Worm (Caenorhabditis elegans): ENCODE measurements around the gene dyf-17.

dyf-17 gene

ce11 chrV:19142595-19142994, 15.3 kb downstream of the dyf-17 start (continued):
- no peak for TF ChIP-seq Y53G8AR.9 (GFP tag; conservative IDR thresholded peaks at IDR 0.05)
- TF ChIP-seq nhr-120 (GFP tag; IDR thresholded peaks at IDR 0.05): no peak
- TF ChIP-seq somi-1 (GFP tag; optimal IDR thresholded peaks at IDR 0.05): no peak
- TF ChIP-seq dpl-1 (GFP tag; optimal IDR thresholded peaks at IDR 0.05): no peak
- no peak for TF ChIP-seq F23B12.7 (tag; optimal IDR thresholded peaks at IDR 0.05; ENCODE audit: insufficient read depth)
- TF ChIP-seq madf-6 (GFP tag; IDR thresholded peaks at IDR 0.05): no peak
- TF ChIP-seq attf-5 (GFP tag; optimal IDR thresholded peaks at IDR 0.05): no peak
- TF ChIP-seq hrde-1 (tag; optimal IDR thresholded peaks at IDR 0.05; ENCODE audit: borderline replicate concordance): no peak
- TF ChIP-seq ceh-79 (tag; optimal IDR thresholded peaks at IDR 0.05): no peak
- TF ChIP-seq rec-8 (tag; optimal IDR thresholded peaks at IDR 0.05): peak in 1 of 2 experiments; percentile 33
- no peak for TF ChIP-seq ekl-4 (GFP tag; IDR thresholded peaks at IDR 0.05)
- 0 out of 2 replicates have a peak, but pooled peaks have one; percentile 28 for TF ChIP-seq D2030.7 (GFP tag; IDR thresholded peaks at IDR 0.05)
- no peak for TF ChIP-seq lsl-1 (GFP tag; optimal IDR thresholded peaks at IDR 0.05)
- no peak for TF ChIP-seq snpc-3.4 (tag; optimal IDR thresholded peaks at IDR 0.05)
- no peak for TF ChIP-seq rcor-1 (GFP tag; IDR thresholded peaks at IDR 0.05)
- no peak for TF ChIP-seq chd-7 (tag; optimal IDR thresholded peaks at IDR 0.05)
- no peak for TF ChIP-seq F49E8.2 (tag; optimal IDR thresholded peaks at IDR 0.05; ENCODE audit: insufficient read depth)
- no peak for TF ChIP-seq pha-4 (tag; optimal IDR thresholded peaks at IDR 0.05)
- no peak for TF ChIP-seq madf-10 (tag; optimal IDR thresholded peaks at IDR 0.05)
- TF ChIP-seq C06A6.2 (GFP tag; conservative IDR thresholded peaks at IDR 0.05): no peak
- TF ChIP-seq F55B11.4 (tag; optimal IDR thresholded peaks at IDR 0.05; ENCODE audit: borderline replicate concordance, insufficient read depth): no peak
- TF ChIP-seq Y95B8A.8 (GFP tag; IDR thresholded peaks at IDR 0.05): no peak
- no peak for TF ChIP-seq F52B5.7 (tag; optimal IDR thresholded peaks at IDR 0.05)
- peak; percentile 87 for TF ChIP-seq tbp1 (GFP tag; optimal IDR thresholded peaks at IDR 0.05)
- no peak for TF ChIP-seq T07F8.4 (tag; optimal IDR thresholded peaks at IDR 0.05)
- TF ChIP-seq lin-54 (GFP tag; optimal IDR thresholded peaks at IDR 0.05): no peak
- no peak for TF ChIP-seq F33H1.4 (GFP tag; IDR thresholded peaks at IDR 0.05)
- TF ChIP-seq attf-6 (GFP tag; IDR thresholded peaks at IDR 0.05): no peak
- peak; percentile 71 for TF ChIP-seq B0261.1 (tag; optimal IDR thresholded peaks at IDR 0.05)
- no peak for TF ChIP-seq mes-4 (tag; optimal IDR thresholded peaks at IDR 0.05)
- TF ChIP-seq die-1 (tag; optimal IDR thresholded peaks at IDR 0.05): peak; percentile 18
- no peak for TF ChIP-seq cebp-2 (GFP tag; IDR thresholded peaks at IDR 0.05)
- TF ChIP-seq efl-1 (GFP tag; optimal IDR thresholded peaks at IDR 0.05): no peak
- TF ChIP-seq ets-4 (GFP tag; optimal IDR thresholded peaks at IDR 0.05): no peak
- TF ChIP-seq lir-1 (GFP tag; conservative IDR thresholded peaks at IDR 0.05): no peak
- TF ChIP-seq ztf-28 (GFP tag; IDR thresholded peaks at IDR 0.05): no peak
- no peak for TF ChIP-seq nhr-80 (tag; optimal IDR thresholded peaks at IDR 0.05)
- no peak for TF ChIP-seq nfyb-1 (GFP tag; IDR thresholded peaks at IDR 0.05)
- no peak for TF ChIP-seq pbrm-1 (GFP tag; IDR thresholded peaks at IDR 0.05)
- TF ChIP-seq let-526 (GFP tag; IDR thresholded peaks at IDR 0.05): no peak
- no peak for TF ChIP-seq bed-1 (GFP tag; IDR thresholded peaks at IDR 0.05)
- TF ChIP-seq hlh-26 (GFP tag; conservative IDR thresholded peaks at IDR 0.05): no peak
- no peak for TF ChIP-seq ceh-40 (GFP tag; IDR thresholded peaks at IDR 0.05)
- TF ChIP-seq hsf-1 (GFP tag; IDR thresholded peaks at IDR 0.05): no peak
- no peak for TF ChIP-seq madf-3 (GFP tag; IDR thresholded peaks at IDR 0.05)
- 0 out of 2 replicates have a peak, but pooled peaks have one; percentile 65 for TF ChIP-seq ztf-25 (GFP tag; IDR thresholded peaks at IDR 0.05)
- no peak for TF ChIP-seq mel-28 (tag; optimal IDR thresholded peaks at IDR 0.05; ENCODE audit: borderline replicate concordance)
- peak; percentile 2 for TF ChIP-seq him-1 (tag; optimal IDR thresholded peaks at IDR 0.05)
- no peak for TF ChIP-seq unc-62 (GFP tag; optimal IDR thresholded peaks at IDR 0.05)

Data from whole organism, young adult.